Worm (Caenorhabditis elegans): ENCODE measurements around the gene elf-1.

- TF ChIP-seq sdc-2 (tag; optimal IDR thresholded peaks at IDR 0.05) (no peak), eyg-1 (tag; optimal IDR thresholded peaks at IDR 0.05) (no peak), nfya-1 (tag; optimal IDR thresholded peaks at IDR 0.05) (no peak), T23F11.4 (GFP tag; optimal IDR thresholded peaks at IDR 0.05) (no peak), F13H6.1 (tag; optimal IDR thresholded peaks at IDR 0.05) (no peak), pag-3 (tag; optimal IDR thresholded peaks at IDR 0.05; ENCODE audit: borderline replicate concordance) (no peak), lin-11 (tag; optimal IDR thresholded peaks at IDR 0.05) (no peak), pqm-1 (tag; optimal IDR thresholded peaks at IDR 0.05) (no peak), sox-4 (tag; optimal IDR thresholded peaks at IDR 0.05) (no peak), hlh-6 (tag; optimal IDR thresholded peaks at IDR 0.05) (no peak), tbx-2 (tag; optimal IDR thresholded peaks at IDR 0.05) (no peak), fax-1 (tag; optimal IDR thresholded peaks at IDR 0.05) (no peak)
Measured at ce11 chrIII:710042-710441, 21.1 kb downstream of the elf-1 start.

All from whole organism, late embryonic.